Worm (Caenorhabditis elegans): ENCODE measurements around the gene R151.2.

The R151.2 gene

ce11 chrIII:7162065-7162762 lies 47.6 kb upstream of the R151.2 start, which contains the start of the genes syf-2 and K04G7.1 (continued):
- TF ChIP-seq mdl-1 (tag; optimal IDR thresholded peaks at IDR 0.05) (peak in 1 of 2 experiments; percentile 84), snu-23 (GFP tag; optimal IDR thresholded peaks at IDR 0.05) (peak; percentile 92), hlh-17 (GFP tag; optimal IDR thresholded peaks at IDR 0.05; ENCODE audit: borderline replicate concordance) (no peak), ceh-63 (GFP tag; optimal IDR thresholded peaks at IDR 0.05) (no peak), irx-1 (tag; optimal IDR thresholded peaks at IDR 0.05) (peak; percentile 70), snpc-4 (tag; optimal IDR thresholded peaks at IDR 0.05) (peak; percentile 82), ceh-82 (tag; optimal IDR thresholded peaks at IDR 0.05) (peak; percentile 55 to 96 (median 67)), grh-1 (GFP tag; IDR thresholded peaks at IDR 0.05) (peak; percentile 80), nhr-19 (GFP tag; conservative IDR thresholded peaks at IDR 0.05) (peak; percentile 90), elt-2 (tag; optimal IDR thresholded peaks at IDR 0.05) (peak; percentile 45), swsn-7 (tag; optimal IDR thresholded peaks at IDR 0.05) (peak; percentile 87), mef-2 (tag; optimal IDR thresholded peaks at IDR 0.05) (peak; percentile 62), lin-14 (GFP tag; optimal IDR thresholded peaks at IDR 0.05) (peak; percentile 95), blmp-1 (tag; optimal IDR thresholded peaks at IDR 0.05) (peak; percentile 82), unc-30 (tag; optimal IDR thresholded peaks at IDR 0.05) (no peak), lin-35 (GFP tag; optimal IDR thresholded peaks at IDR 0.05) (peak; percentile 93 to 96), lin-39 (tag; optimal IDR thresholded peaks at IDR 0.05) (peak; percentile 76), unc-130 (tag; optimal IDR thresholded peaks at IDR 0.05) (peak; percentile 83), nhr-47 (tag; optimal IDR thresholded peaks at IDR 0.05) (peak; percentile 90), C16A3.4 (tag; optimal IDR thresholded peaks at IDR 0.05) (peak; percentile 93), tlp-1 (tag; optimal IDR thresholded peaks at IDR 0.05) (no peak), nhr-237 (tag; optimal IDR thresholded peaks at IDR 0.05) (peak; percentile 74), nhr-84 (tag; optimal IDR thresholded peaks at IDR 0.05) (no peak), nhr-28 (tag; optimal IDR thresholded peaks at IDR 0.05) (no peak), F16B12.6 (tag; optimal IDR thresholded peaks at IDR 0.05) (peak; percentile 60), Y116A8C.19 (tag; optimal IDR thresholded peaks at IDR 0.05; ENCODE audit: borderline replicate concordance) (no peak), egl-27 (tag; optimal IDR thresholded peaks at IDR 0.05) (peak; percentile 78 to 87), ceh-8 (GFP tag; optimal IDR thresholded peaks at IDR 0.05) (peak; percentile 46), efl-1 (optimal IDR thresholded peaks at IDR 0.05) (peak; percentile 88 to 93), efl-1 (GFP tag; optimal IDR thresholded peaks at IDR 0.05 in 1 of 2) (peak; percentile 89 to 99), ces-1 (GFP tag; optimal IDR thresholded peaks at IDR 0.05) (no peak), nhr-85 (tag) (peak; percentile 97), lir-3 (tag; optimal IDR thresholded peaks at IDR 0.05; ENCODE audit: poor library complexity) (peak; percentile 62), pag-3 (tag; optimal IDR thresholded peaks at IDR 0.05; ENCODE audit: borderline replicate concordance, insufficient read depth) (no peak), ceh-90 (tag; optimal IDR thresholded peaks at IDR 0.05) (no peak), pax-3 (tag; optimal IDR thresholded peaks at IDR 0.05) (peak; percentile 82), ztf-11 (tag; optimal IDR thresholded peaks at IDR 0.05) (peak in 1 of 2 experiments; percentile 57), fkh-8 (tag; optimal IDR thresholded peaks at IDR 0.05) (peak; percentile 95), nhr-90 (tag; optimal IDR thresholded peaks at IDR 0.05; ENCODE audit: poor library complexity) (peak; percentile 80), skn-1 (tag; optimal IDR thresholded peaks at IDR 0.05) (peak; percentile 93), efl-3 (GFP tag; optimal IDR thresholded peaks at IDR 0.05) (no peak)

DNA sequence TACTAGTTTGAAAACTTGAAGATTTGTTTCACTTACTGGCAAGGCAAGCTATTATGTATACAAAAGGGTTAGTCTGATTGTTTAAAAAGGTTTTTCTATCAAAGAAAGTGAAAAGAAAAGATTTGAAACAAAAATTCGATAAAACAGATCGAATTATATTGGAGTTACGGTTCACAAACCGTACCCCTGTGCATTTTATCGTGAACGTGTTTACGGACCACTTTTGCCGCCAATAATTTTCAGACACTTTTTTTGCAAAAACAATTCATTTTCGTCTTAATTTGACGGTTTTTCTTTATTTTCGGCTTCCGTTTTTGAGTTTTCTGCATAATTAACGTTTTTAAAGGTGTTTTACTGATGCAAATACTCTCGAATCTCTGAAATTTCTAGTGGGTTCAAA lies 44.5 kb upstream of the R151.2 start:
- TF ChIP-seq ztf-11 (tag; optimal IDR thresholded peaks at IDR 0.05) (no peak), blmp-1 (tag; optimal IDR thresholded peaks at IDR 0.05) (no peak), aly-2 (tag; optimal IDR thresholded peaks at IDR 0.05) (no peak), unc-130 (tag; optimal IDR thresholded peaks at IDR 0.05) (no peak), ceh-82 (tag; optimal IDR thresholded peaks at IDR 0.05) (no peak), aha-1 (tag; optimal IDR thresholded peaks at IDR 0.05) (no peak), nhr-90 (tag; optimal IDR thresholded peaks at IDR 0.05; ENCODE audit: poor library complexity) (no peak), efl-3 (GFP tag; optimal IDR thresholded peaks at IDR 0.05) (no peak), tbx-2 (tag; optimal IDR thresholded peaks at IDR 0.05) (no peak), nhr-237 (tag; optimal IDR thresholded peaks at IDR 0.05) (no peak), rnt-1 (tag; optimal IDR thresholded peaks at IDR 0.05) (no peak), elt-3 (tag; optimal IDR thresholded peaks at IDR 0.05) (no peak), irx-1 (tag; optimal IDR thresholded peaks at IDR 0.05) (no peak), lin-13 (GFP tag; optimal IDR thresholded peaks at IDR 0.05) (no peak), mdl-1 (tag; optimal IDR thresholded peaks at IDR 0.05) (no peak)

All from whole organism, L1 larva.